Worm (Caenorhabditis elegans) whole organism, L1 larva: Measurements from ENCODE around the gene dsl-2.
"Not testable (repeated sequence)": the region's sequence is repeated elsewhere in the genome, so short reads cannot be mapped to it uniquely, and the experiment has no call there.

Source experiments
- C04F5.9 ChIP-seq: sonication (generic microtip); optimal IDR thresholded peaks from 2 replicates; lab custom pipeline; 2016; ENCODE audit warnings: missing genetic modification characterization, missing compliant biosample characterization
- C16A3.4 ChIP-seq: fragments of 150-350 bp; optimal IDR thresholded peaks from 2 replicates; lab custom pipeline; 2014; ENCODE audit warnings: missing biosample characterization, missing genetic modification characterization
- C34B4.2 ChIP-seq: sonication (generic microtip); optimal IDR thresholded peaks from 2 replicates; lab custom pipeline; 2017; ENCODE audit warnings: mild to moderate bottlenecking, missing genetic modification characterization, missing compliant biosample characterization
- blmp-1 ChIP-seq: fragments of 150-350 bp; optimal IDR thresholded peaks from 2 replicates; lab custom pipeline; 2014; ENCODE audit warnings: missing biosample characterization, missing genetic modification characterization
- ceh-63 ChIP-seq: fragments of 200-800 bp; sonication (Bioruptor generic); optimal IDR thresholded peaks from 2 replicates; lab custom pipeline; 2018; ENCODE audit warnings: mild to moderate bottlenecking, missing genetic modification characterization, missing compliant biosample characterization
- ceh-82 ChIP-seq, 3 experiments: fragments of 150-350 bp in 1 of 3; sonication (generic microtip) in 2 of 3; optimal IDR thresholded peaks; 2 replicates each; lab custom pipeline; 2014 to 2017; ENCODE audit warnings: missing biosample characterization in 3 of 3, missing genetic modification characterization in 3 of 3
- ceh-88 ChIP-seq: fragments of 200-800 bp; sonication (Bioruptor generic); IDR thresholded peaks from 2 replicates; pipeline ENCODE4 v1.3.6; 2022; ENCODE audit warnings: missing genetic modification characterization, missing compliant biosample characterization
- dpl-1 ChIP-seq, 3 experiments: fragments of 150-350 bp in 2 of 3; sonication (generic microtip) in 1 of 3; optimal IDR thresholded peaks; 2 replicates each; lab custom pipeline; 2014 to 2017; ENCODE audit warnings: missing biosample characterization in 3 of 3, missing genetic modification characterization in 3 of 3, missing genetic modification reagents in 3 of 3
- efl-1 ChIP-seq, 4 experiments: fragments of 150-350 bp; optimal IDR thresholded peaks in 3 of 4; peaks in 1 of 4; 1 replicate in 1 of 4; 2 replicates in 3 of 4; lab custom pipeline; 2014; ENCODE audit warnings: missing biosample characterization in 2 of 4, missing genetic modification characterization in 2 of 4, missing genetic modification reagents in 2 of 4
- elt-3 ChIP-seq, 6 experiments: fragments of 150-350 bp in 1 of 6; sonication (generic microtip); optimal IDR thresholded peaks; 2 replicates each; lab custom pipeline; 2017 to 2018; ENCODE audit warnings: missing biosample characterization in 6 of 6, missing genetic modification characterization in 6 of 6, inconsistent platforms in 1 of 6
- fkh-8 ChIP-seq: sonication (generic microtip); optimal IDR thresholded peaks from 2 replicates; lab custom pipeline; 2016; ENCODE audit warnings: mild to moderate bottlenecking, missing genetic modification characterization, missing compliant biosample characterization
- grh-1 ChIP-seq: fragments of 200-800 bp; sonication (Bioruptor generic); IDR thresholded peaks from 2 replicates; pipeline ENCODE4 v1.3.6; 2022; ENCODE audit warnings: missing genetic modification reagents, missing genetic modification characterization, missing compliant biosample characterization
- hlh-17 ChIP-seq: fragments of 200-800 bp; sonication (Bioruptor generic); optimal IDR thresholded peaks from 2 replicates; lab custom pipeline; 2018; ENCODE audit warnings: missing genetic modification characterization, mild to moderate bottlenecking, missing compliant biosample characterization, moderate library complexity, borderline replicate concordance
- irx-1 ChIP-seq: sonication (generic microtip); optimal IDR thresholded peaks from 2 replicates; lab custom pipeline; 2016; ENCODE audit warnings: missing genetic modification characterization, missing compliant biosample characterization
- isw-1 ChIP-seq: fragments of 200-800 bp; sonication (Bioruptor generic); IDR thresholded peaks from 2 replicates; pipeline ENCODE4 v1.3.6; 2022; ENCODE audit warnings: missing genetic modification characterization, missing compliant biosample characterization
- jun-1 ChIP-seq: fragments of 150-350 bp; optimal IDR thresholded peaks from 2 replicates; lab custom pipeline; 2014; ENCODE audit warnings: missing biosample characterization, missing genetic modification reagents, missing genetic modification characterization
- lin-13 ChIP-seq: fragments of 150-350 bp; optimal IDR thresholded peaks from 2 replicates; lab custom pipeline; 2014; ENCODE audit warnings: missing biosample characterization, missing genetic modification reagents, missing genetic modification characterization
- lin-35 ChIP-seq, 2 experiments: fragments of 150-350 bp; optimal IDR thresholded peaks; 2 replicates each; lab custom pipeline; 2014; ENCODE audit warnings: missing biosample characterization in 2 of 2, missing genetic modification characterization in 2 of 2, missing genetic modification reagents in 2 of 2
- lin-39 ChIP-seq: fragments of 150-350 bp; optimal IDR thresholded peaks from 2 replicates; lab custom pipeline; 2014; ENCODE audit warnings: missing biosample characterization, missing genetic modification reagents, missing genetic modification characterization
- lir-3 ChIP-seq: sonication (generic microtip); optimal IDR thresholded peaks from 2 replicates; lab custom pipeline; 2016; ENCODE audit warnings: mild to moderate bottlenecking, missing genetic modification characterization, moderate library complexity, missing compliant biosample characterization; ENCODE audit not compliant: poor library complexity
- lsy-2 ChIP-seq, 2 experiments: fragments of 150-350 bp; optimal IDR thresholded peaks; 2 replicates each; lab custom pipeline; 2014; ENCODE audit warnings: missing biosample characterization in 2 of 2, missing genetic modification characterization in 2 of 2
- mdl-1 ChIP-seq, 2 experiments: fragments of 150-350 bp; optimal IDR thresholded peaks; 2 replicates each; lab custom pipeline; 2014 to 2017; ENCODE audit warnings: missing biosample characterization in 2 of 2, missing genetic modification characterization in 2 of 2, inconsistent platforms in 1 of 2
- mep-1 ChIP-seq: fragments of 150-350 bp; optimal IDR thresholded peaks from 2 replicates; lab custom pipeline; 2014; ENCODE audit warnings: missing biosample characterization, missing genetic modification characterization
- nhr-12 ChIP-seq: sonication (generic microtip); optimal IDR thresholded peaks from 2 replicates; lab custom pipeline; 2017; ENCODE audit warnings: missing biosample characterization, missing genetic modification characterization
- nhr-237 ChIP-seq: fragments of 150-350 bp; optimal IDR thresholded peaks from 2 replicates; lab custom pipeline; 2014; ENCODE audit warnings: missing biosample characterization, missing genetic modification characterization
- nhr-28 ChIP-seq: fragments of 150-350 bp; optimal IDR thresholded peaks from 2 replicates; lab custom pipeline; 2014; ENCODE audit warnings: missing biosample characterization, missing genetic modification characterization
- nhr-71 ChIP-seq: sonication (generic microtip); optimal IDR thresholded peaks from 2 replicates; lab custom pipeline; 2016; ENCODE audit warnings: mild to moderate bottlenecking, missing genetic modification characterization, moderate library complexity, missing compliant biosample characterization
- nhr-76 ChIP-seq: sonication (generic microtip); optimal IDR thresholded peaks from 2 replicates; lab custom pipeline; 2017; ENCODE audit warnings: missing biosample characterization, missing genetic modification characterization
- nhr-77 ChIP-seq: fragments of 150-350 bp; optimal IDR thresholded peaks from 2 replicates; lab custom pipeline; 2014; ENCODE audit warnings: missing biosample characterization, missing genetic modification characterization
- nhr-84 ChIP-seq: sonication (generic microtip); optimal IDR thresholded peaks from 2 replicates; lab custom pipeline; 2017; ENCODE audit warnings: missing biosample characterization, missing genetic modification characterization
- nhr-85 ChIP-seq: sonication (generic microtip); peaks from one replicate; lab custom pipeline; 2016; ENCODE audit warnings: missing genetic modification characterization, inconsistent platforms, missing compliant biosample characterization
- pax-3 ChIP-seq: fragments of 200-800 bp; sonication (Bioruptor generic); optimal IDR thresholded peaks from 2 replicates; lab custom pipeline; 2018; ENCODE audit warnings: mild to moderate bottlenecking, missing genetic modification characterization, moderate library complexity, missing compliant biosample characterization
- pqm-1 ChIP-seq: sonication (generic microtip); optimal IDR thresholded peaks from 3 replicates; lab custom pipeline; 2017; ENCODE audit warnings: missing biosample characterization, missing genetic modification characterization
- skn-1 ChIP-seq: fragments of 150-350 bp; optimal IDR thresholded peaks from 2 replicates; lab custom pipeline; 2014; ENCODE audit warnings: missing biosample characterization, missing genetic modification characterization
- snu-23 ChIP-seq: sonication (generic microtip); optimal IDR thresholded peaks from 2 replicates; lab custom pipeline; 2016; ENCODE audit warnings: missing genetic modification characterization, missing compliant biosample characterization
- swsn-7 ChIP-seq: sonication (generic microtip); optimal IDR thresholded peaks from 2 replicates; lab custom pipeline; 2016; ENCODE audit warnings: missing genetic modification characterization, missing compliant biosample characterization
- tbx-2 ChIP-seq: sonication (generic microtip); optimal IDR thresholded peaks from 2 replicates; lab custom pipeline; 2016; ENCODE audit warnings: missing genetic modification characterization, missing compliant biosample characterization
- unc-130 ChIP-seq: fragments of 150-350 bp; optimal IDR thresholded peaks from 2 replicates; lab custom pipeline; 2017; ENCODE audit warnings: missing biosample characterization, missing genetic modification characterization, inconsistent platforms
- unc-30 ChIP-seq: sonication (generic microtip); optimal IDR thresholded peaks from 2 replicates; lab custom pipeline; 2017; ENCODE audit warnings: missing biosample characterization, missing genetic modification characterization
- unc-98 ChIP-seq: fragments of 200-800 bp; sonication (Bioruptor generic); IDR thresholded peaks from 2 replicates; pipeline ENCODE4 v1.3.6; 2022; ENCODE audit warnings: missing genetic modification characterization, missing compliant biosample characterization
- xbp-1 ChIP-seq: sonication (generic microtip); optimal IDR thresholded peaks from 2 replicates; lab custom pipeline; 2016; ENCODE audit warnings: missing genetic modification characterization, missing compliant biosample characterization
- zag-1 ChIP-seq: fragments of 150-350 bp; optimal IDR thresholded peaks from 2 replicates; lab custom pipeline; 2014; ENCODE audit warnings: missing biosample characterization, missing genetic modification characterization
- ztf-11 ChIP-seq, 2 experiments: sonication (generic microtip); optimal IDR thresholded peaks; 2 replicates each; lab custom pipeline; 2016 to 2017; ENCODE audit warnings: missing genetic modification characterization in 2 of 2, missing biosample characterization in 1 of 2, missing compliant biosample characterization in 1 of 2
- ztf-4 ChIP-seq: fragments of 150-350 bp; optimal IDR thresholded peaks from 2 replicates; lab custom pipeline; 2014; ENCODE audit warnings: missing biosample characterization, missing genetic modification characterization

dsl-2 gene

ce11 chrIV:1192765-1193164, 12.0 kb downstream of the dsl-2 start, which contains the start of gene spl-3:
Gene spl-3 (plus strand): TSS chrIV:1193065.
- TF ChIP-seq pax-3: no peak
- no peak for TF ChIP-seq elt-3 (tag; optimal IDR thresholded peaks at IDR 0.05; lab: Kevin White, UChicago)
- TF ChIP-seq mdl-1 (tag; optimal IDR thresholded peaks at IDR 0.05; lab: Kevin White, UChicago): no peak
- TF ChIP-seq nhr-237: no peak
- TF ChIP-seq unc-30: no peak
- TF ChIP-seq lsy-2 (tag; optimal IDR thresholded peaks at IDR 0.05; lab: Kevin White, UChicago): no peak
- TF ChIP-seq unc-98 (GFP tag; lab: Robert Waterston, UW): no peak
- TF ChIP-seq nhr-28 (tag; lab: Kevin White, UChicago): no peak
- TF ChIP-seq C16A3.4 (tag; lab: Kevin White, UChicago): no peak
- TF ChIP-seq pqm-1 (tag; lab: Kevin White, UChicago): no peak
- TF ChIP-seq zag-1 (tag; lab: Kevin White, UChicago): no peak
- no peak for TF ChIP-seq lir-3 (tag; lab: Kevin White, UChicago)
- no peak for TF ChIP-seq nhr-76 (tag; lab: Kevin White, UChicago)
- no peak for TF ChIP-seq efl-1 (optimal IDR thresholded peaks at IDR 0.05; lab: Kevin White, UChicago)
- no peak for TF ChIP-seq efl-1 (GFP tag; optimal IDR thresholded peaks at IDR 0.05 in 1 of 2; lab: Kevin White, UChicago)
- TF ChIP-seq nhr-71 (tag; lab: Kevin White, UChicago): no peak
- TF ChIP-seq ztf-11 (tag; optimal IDR thresholded peaks at IDR 0.05; lab: Kevin White, UChicago): no peak
- no peak for TF ChIP-seq ceh-88 (GFP tag; lab: Robert Waterston, UW)
- TF ChIP-seq nhr-77 (tag; lab: Kevin White, UChicago): no peak
- TF ChIP-seq ceh-63 (GFP tag; lab: Kevin White, UChicago): no peak
- no peak for TF ChIP-seq snu-23 (GFP tag; lab: Kevin White, UChicago)

- not testable (repeated sequence) for TF ChIP-seq C34B4.2 (tag; lab: Kevin White, UChicago); mep-1; mdl-1 (tag; optimal IDR thresholded peaks at IDR 0.05; lab: Kevin White, UChicago)
Measured at ce11 chrIV:1187502-1187901, 17.3 kb downstream of the dsl-2 start, which contains the start of gene mdt-20. Gene mdt-20 (plus strand): TSS chrIV:1187802.

ce11 chrIV:1182292-1182691, 22.5 kb downstream of the dsl-2 start, which contains the start of gene rmif-2:
Gene rmif-2 (plus strand): TSS chrIV:1182592.
- not testable (repeated sequence) for TF ChIP-seq nhr-12, jun-1, nhr-76 (tag; lab: Kevin White, UChicago)

- TF ChIP-seq fkh-8 (tag; lab: Kevin White, UChicago): no peak
- TF ChIP-seq zag-1 (tag; lab: Kevin White, UChicago): no peak
- peak; percentile 60 for TF ChIP-seq snu-23 (GFP tag; lab: Kevin White, UChicago)
- TF ChIP-seq mep-1: peak; percentile 49
- TF ChIP-seq isw-1 (GFP tag; lab: Robert Waterston, UW): peak; percentile 5; the same call in 1 of the 2 replicates
- TF ChIP-seq swsn-7 (tag; lab: Kevin White, UChicago): no peak
- TF ChIP-seq irx-1: peak; percentile 19
- no peak for TF ChIP-seq ztf-4
- TF ChIP-seq skn-1 (tag; lab: Kevin White, UChicago): peak; percentile 20
- TF ChIP-seq nhr-84 (tag; lab: Kevin White, UChicago): no peak
- no peak for TF ChIP-seq ceh-63 (GFP tag; lab: Kevin White, UChicago)
- TF ChIP-seq lin-35 (GFP tag; optimal IDR thresholded peaks at IDR 0.05; lab: Kevin White, UChicago): peak; percentile 95 to 96
- peak; percentile 38 for TF ChIP-seq C04F5.9 (tag; lab: Kevin White, UChicago)
- TF ChIP-seq xbp-1 (tag; lab: Kevin White, UChicago): peak; percentile 27
- TF ChIP-seq nhr-85 (tag; lab: Kevin White, UChicago): peak; percentile 41
- TF ChIP-seq mdl-1 (tag; optimal IDR thresholded peaks at IDR 0.05; lab: Kevin White, UChicago): peak in 1 of 2 experiments; percentile 15
- peak; percentile 44 for TF ChIP-seq lin-13 (GFP tag; lab: Kevin White, UChicago)
- peak; percentile 28 for TF ChIP-seq tbx-2 (tag; lab: Kevin White, UChicago)
- TF ChIP-seq lsy-2 (tag; optimal IDR thresholded peaks at IDR 0.05; lab: Kevin White, UChicago): peak; percentile 55 to 67
- no peak for TF ChIP-seq pqm-1 (tag; lab: Kevin White, UChicago)
- 0 out of 2 replicates have a peak, but pooled peaks have one; percentile 39 for TF ChIP-seq grh-1 (GFP tag; lab: Robert Waterston, UW)
- TF ChIP-seq dpl-1 (GFP tag; optimal IDR thresholded peaks at IDR 0.05; lab: Kevin White, UChicago): peak; percentile 88 to 95 (median 94)
- peak; percentile 31 for TF ChIP-seq blmp-1 (tag; lab: Kevin White, UChicago)
- TF ChIP-seq lin-39: peak; percentile 1
- peak in 1 of 3 experiments; percentile 64 for TF ChIP-seq ceh-82 (tag; optimal IDR thresholded peaks at IDR 0.05; lab: Kevin White, UChicago)
- TF ChIP-seq unc-130 (tag; lab: Kevin White, UChicago): peak; percentile 2
- TF ChIP-seq hlh-17: no peak
- TF ChIP-seq efl-1 (optimal IDR thresholded peaks at IDR 0.05; lab: Kevin White, UChicago): peak; percentile 90 to 95
- TF ChIP-seq efl-1 (GFP tag; optimal IDR thresholded peaks at IDR 0.05 in 1 of 2; lab: Kevin White, UChicago): peak; percentile 95 to 99
Measured at ce11 chrIV:1177683-1178082, 27.1 kb downstream of the dsl-2 start, which contains the start of gene Y104H12D.2. Gene Y104H12D.2 (plus strand): TSS chrIV:1178022.
